Worm (Caenorhabditis elegans) whole organism, L2 larva: ENCODE data around the gene F35D11.1.

ENCODE experiments used
- R02D3.7 ChIP-seq: fragments of 150-350 bp; optimal IDR thresholded peaks from 2 replicates; lab custom pipeline; 2014; ENCODE audit warnings: missing biosample characterization, missing genetic modification characterization
- Y55F3AM.14 ChIP-seq: fragments of 200-800 bp; sonication (Bioruptor generic); optimal IDR thresholded peaks from 2 replicates; lab custom pipeline; 2018; ENCODE audit warnings: mild to moderate bottlenecking, missing genetic modification characterization, missing compliant biosample characterization
- ZK546.5 ChIP-seq: sonication (generic microtip); optimal IDR thresholded peaks from 2 replicates; lab custom pipeline; 2017; ENCODE audit warnings: missing biosample characterization, missing genetic modification characterization
- alr-1 ChIP-seq: fragments of 150-350 bp; optimal IDR thresholded peaks from 2 replicates; lab custom pipeline; 2014; ENCODE audit warnings: missing biosample characterization, missing genetic modification characterization
- ceh-16 ChIP-seq: fragments of 150-350 bp; optimal IDR thresholded peaks from 2 replicates; lab custom pipeline; 2014; ENCODE audit warnings: missing biosample characterization, missing genetic modification characterization
- elt-1 ChIP-seq: fragments of 150-350 bp; optimal IDR thresholded peaks from 2 replicates; lab custom pipeline; 2014; ENCODE audit warnings: missing biosample characterization, missing genetic modification characterization
- fos-1 ChIP-seq: fragments of 150-350 bp; optimal IDR thresholded peaks from 2 replicates; lab custom pipeline; 2014; ENCODE audit warnings: missing biosample characterization, missing genetic modification characterization
- gmeb-1 ChIP-seq: fragments of 150-350 bp; optimal IDR thresholded peaks from 2 replicates; lab custom pipeline; 2014; ENCODE audit warnings: missing biosample characterization, missing genetic modification characterization
- lin-13 ChIP-seq: fragments of 150-350 bp; optimal IDR thresholded peaks from 2 replicates; lab custom pipeline; 2014; ENCODE audit warnings: missing biosample characterization, missing genetic modification reagents, missing genetic modification characterization
- lin-39 ChIP-seq: fragments of 150-350 bp; optimal IDR thresholded peaks from 2 replicates; lab custom pipeline; 2014; ENCODE audit warnings: missing biosample characterization, missing genetic modification reagents, missing genetic modification characterization
- mab-5 ChIP-seq: fragments of 150-350 bp; optimal IDR thresholded peaks from 2 replicates; lab custom pipeline; 2014; ENCODE audit warnings: missing biosample characterization, missing genetic modification characterization
- mbf-1 ChIP-seq: sonication (generic microtip); optimal IDR thresholded peaks from 2 replicates; lab custom pipeline; 2017; ENCODE audit warnings: missing biosample characterization, missing genetic modification characterization
- mdl-1 ChIP-seq, 2 experiments: fragments of 150-350 bp in 1 of 2; sonication (generic microtip) in 1 of 2; optimal IDR thresholded peaks; 2 replicates each; lab custom pipeline; 2017; ENCODE audit warnings: missing biosample characterization in 2 of 2, missing genetic modification characterization in 2 of 2
- nhr-10 ChIP-seq: sonication (generic microtip); optimal IDR thresholded peaks from 2 replicates; lab custom pipeline; 2017; ENCODE audit warnings: missing biosample characterization, missing genetic modification characterization
- nhr-11 ChIP-seq: fragments of 150-350 bp; optimal IDR thresholded peaks from 2 replicates; lab custom pipeline; 2014; ENCODE audit warnings: missing biosample characterization, missing genetic modification characterization
- nhr-129 ChIP-seq: fragments of 150-350 bp; optimal IDR thresholded peaks from 2 replicates; lab custom pipeline; 2014; ENCODE audit warnings: missing biosample characterization, missing genetic modification characterization
- nhr-21 ChIP-seq: fragments of 150-350 bp; optimal IDR thresholded peaks from 2 replicates; lab custom pipeline; 2014; ENCODE audit warnings: missing biosample characterization, missing genetic modification characterization
- nhr-6 ChIP-seq: fragments of 150-350 bp; optimal IDR thresholded peaks from 2 replicates; lab custom pipeline; 2014; ENCODE audit warnings: missing biosample characterization, missing genetic modification characterization
- nhr-77 ChIP-seq: fragments of 150-350 bp; optimal IDR thresholded peaks from 2 replicates; lab custom pipeline; 2014; ENCODE audit warnings: missing biosample characterization, missing genetic modification characterization
- sma-9 ChIP-seq, 2 experiments: fragments of 150-350 bp in 1 of 2; sonication (generic microtip) in 1 of 2; optimal IDR thresholded peaks; 2 replicates each; lab custom pipeline; 2014 to 2016; ENCODE audit warnings: missing genetic modification characterization in 2 of 2, mild to moderate bottlenecking in 1 of 2, missing biosample characterization in 1 of 2, missing compliant biosample characterization in 1 of 2, missing genetic modification reagents in 1 of 2, moderate library complexity in 1 of 2
- snpc-4 ChIP-seq: fragments of 150-350 bp; optimal IDR thresholded peaks from 2 replicates; lab custom pipeline; 2014; ENCODE audit warnings: missing biosample characterization, missing genetic modification characterization
- unc-62 ChIP-seq: fragments of 150-350 bp; optimal IDR thresholded peaks from 2 replicates; lab custom pipeline; 2014; ENCODE audit warnings: missing biosample characterization, missing genetic modification reagents, missing genetic modification characterization
- zag-1 ChIP-seq: fragments of 150-350 bp; optimal IDR thresholded peaks from 2 replicates; lab custom pipeline; 2014; ENCODE audit warnings: missing biosample characterization, missing genetic modification characterization
- ztf-1 ChIP-seq: fragments of 200-800 bp; sonication (Bioruptor generic); conservative IDR thresholded peaks from 2 replicates; pipeline ENCODE4 v1.3.6; 2022; ENCODE audit warnings: missing genetic modification characterization, missing compliant biosample characterization
- ztf-4 ChIP-seq: fragments of 150-350 bp; optimal IDR thresholded peaks from 2 replicates; lab custom pipeline; 2014; ENCODE audit warnings: missing biosample characterization, missing genetic modification characterization

Gene F35D11.1

DNA sequence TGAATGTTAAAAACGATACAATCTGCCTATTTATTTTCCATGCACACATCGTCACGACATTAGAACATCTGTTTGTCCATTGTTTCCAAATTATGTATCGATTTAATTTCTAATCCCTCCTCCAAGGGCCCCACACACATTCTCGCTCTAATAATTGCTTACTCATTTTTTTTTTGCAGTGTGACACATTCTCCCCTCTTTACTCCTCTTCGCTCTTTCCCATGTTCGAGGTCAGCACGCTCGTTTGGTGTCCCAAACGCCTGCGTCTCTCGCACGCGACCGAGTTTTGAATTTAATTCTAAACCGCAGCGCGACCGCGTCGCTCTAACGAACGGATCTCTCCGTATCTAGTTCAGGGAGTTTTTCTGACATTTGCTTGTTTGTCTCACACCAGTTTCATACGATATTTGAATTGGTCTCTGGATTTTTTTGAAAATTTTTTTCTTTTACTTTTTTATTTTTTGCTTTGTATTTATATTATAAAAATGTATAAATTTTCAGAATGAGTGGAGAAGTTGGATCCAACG, 45.9 kb downstream of the F35D11.1 start, which contains the start of the genes clec-140 and hmg-11 (continued):
- TF ChIP-seq alr-1 (tag; lab: Kevin White, UChicago): no peak

DNA sequence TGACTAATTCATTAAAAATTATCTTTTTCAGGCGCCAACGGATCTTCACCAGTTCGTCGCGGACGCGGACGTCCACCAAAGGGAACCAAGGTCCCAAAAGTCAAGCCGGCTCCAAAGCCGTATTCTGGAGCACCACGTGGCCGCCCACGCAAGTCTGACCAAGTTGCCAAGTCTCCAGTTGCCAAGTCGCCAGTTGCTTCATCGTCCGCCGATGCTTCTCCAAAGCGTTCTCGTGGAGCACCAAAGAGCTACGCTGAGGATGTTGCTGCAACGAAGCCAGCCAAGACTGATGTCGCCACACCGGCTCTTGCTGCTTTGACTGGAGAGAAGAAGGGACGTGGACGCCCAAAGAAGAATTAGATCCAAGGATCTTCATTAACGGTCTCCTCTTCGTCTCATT, 46.5 kb downstream of the F35D11.1 start:
- no peak for TF ChIP-seq mbf-1 (tag; lab: Kevin White, UChicago)
- TF ChIP-seq elt-1 (tag; lab: Kevin White, UChicago): no peak
- TF ChIP-seq R02D3.7 (tag; lab: Kevin White, UChicago): no peak
- TF ChIP-seq zag-1: no peak
- no peak for TF ChIP-seq nhr-10 (tag; lab: Kevin White, UChicago)
- no peak for TF ChIP-seq nhr-21 (tag; lab: Kevin White, UChicago)
- no peak for TF ChIP-seq nhr-6 (tag; lab: Kevin White, UChicago)
- no peak for TF ChIP-seq mdl-1 (tag; optimal IDR thresholded peaks at IDR 0.05; lab: Kevin White, UChicago)
- TF ChIP-seq, all 48 proteins: peak for 0

DNA sequence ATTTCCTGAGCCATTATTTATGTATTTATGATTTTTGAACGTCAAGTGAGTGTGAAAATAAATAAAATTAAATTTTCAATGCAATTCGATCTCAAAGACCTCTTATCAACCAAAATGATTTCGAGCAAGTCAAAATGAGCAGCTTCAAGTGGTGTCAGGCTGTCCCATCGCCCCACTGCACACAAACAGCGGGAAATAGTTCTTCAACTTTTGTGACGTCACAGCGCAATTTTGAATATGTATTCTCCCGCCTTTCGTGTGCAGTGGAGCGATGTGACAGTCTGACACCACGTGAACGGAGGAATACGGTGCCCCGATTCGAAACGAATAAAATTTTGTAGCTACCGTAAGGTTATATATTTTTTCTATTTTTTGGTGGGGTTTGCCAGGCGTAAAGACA, 47.0 kb downstream of the F35D11.1 start:
- TF ChIP-seq elt-1 (tag; lab: Kevin White, UChicago) (no peak), ZK546.5 (no peak), snpc-4 (tag; lab: Kevin White, UChicago) (no peak), lin-13 (no peak), alr-1 (tag; lab: Kevin White, UChicago) (no peak), unc-62 (GFP tag; lab: Kevin White, UChicago) (no peak), ztf-4 (tag; lab: Kevin White, UChicago) (no peak), lin-39 (tag; lab: Kevin White, UChicago) (no peak)

DNA sequence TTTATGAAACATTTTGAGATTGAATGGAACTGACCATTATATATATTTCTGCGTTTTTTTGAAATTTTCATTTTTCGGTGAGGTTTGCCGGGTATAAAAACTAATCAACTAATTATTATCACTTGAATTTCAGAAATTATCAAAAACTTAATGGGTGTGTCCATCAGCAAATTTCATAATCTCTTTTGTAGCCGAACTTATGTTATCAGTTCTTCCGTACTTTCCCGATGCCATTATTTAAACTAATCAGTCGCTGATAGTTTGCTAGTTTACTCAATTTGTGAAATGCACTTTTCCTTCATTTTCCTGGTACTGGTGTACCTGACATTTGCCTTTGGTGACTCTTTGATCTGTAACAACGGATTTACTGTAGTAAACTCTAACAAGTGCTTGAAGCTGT, 47.5 kb downstream of the F35D11.1 start:
- no peak for TF ChIP-seq ztf-1 (GFP tag; lab: Robert Waterston, UW)
- no peak for TF ChIP-seq nhr-77 (tag; lab: Kevin White, UChicago)
- no peak for TF ChIP-seq lin-13
- no peak for TF ChIP-seq gmeb-1
- peak; percentile 96 for TF ChIP-seq fos-1
- no peak for TF ChIP-seq ZK546.5
- no peak for TF ChIP-seq nhr-11
- TF ChIP-seq sma-9 (GFP tag; optimal IDR thresholded peaks at IDR 0.05; lab: Kevin White, UChicago): peak; percentile 77
- no peak for TF ChIP-seq sma-9 (tag; optimal IDR thresholded peaks at IDR 0.05; lab: Kevin White, UChicago)
- no peak for TF ChIP-seq Y55F3AM.14 (GFP tag; lab: Kevin White, UChicago)

DNA sequence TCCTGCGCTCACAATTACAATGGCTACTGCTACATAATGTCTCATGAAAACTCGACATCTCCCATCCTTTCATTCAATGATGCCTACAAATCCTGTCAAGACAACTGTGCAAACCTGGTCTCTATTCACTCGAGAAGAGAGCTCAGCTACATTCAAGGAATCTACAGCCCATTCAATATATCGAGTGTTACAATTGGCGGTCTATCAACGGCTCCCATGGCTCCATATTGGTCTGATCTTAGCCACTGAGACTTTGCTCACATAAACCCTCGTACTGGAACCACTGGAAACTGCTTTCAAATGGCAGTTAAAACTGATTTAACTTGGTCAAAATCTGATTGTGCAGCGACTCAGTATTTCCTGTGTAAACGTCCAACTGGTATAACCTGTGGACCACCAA, 48.8 kb downstream of the F35D11.1 start, which contains the start of gene T05A7.3:
T05A7.3 (plus strand) TSS at position 301 of the 400 bp plus-strand sequence.
- no peak for TF ChIP-seq ceh-16 (tag; lab: Kevin White, UChicago)
- no peak for TF ChIP-seq mab-5 (tag; lab: Kevin White, UChicago)
- TF ChIP-seq nhr-11: no peak

DNA sequence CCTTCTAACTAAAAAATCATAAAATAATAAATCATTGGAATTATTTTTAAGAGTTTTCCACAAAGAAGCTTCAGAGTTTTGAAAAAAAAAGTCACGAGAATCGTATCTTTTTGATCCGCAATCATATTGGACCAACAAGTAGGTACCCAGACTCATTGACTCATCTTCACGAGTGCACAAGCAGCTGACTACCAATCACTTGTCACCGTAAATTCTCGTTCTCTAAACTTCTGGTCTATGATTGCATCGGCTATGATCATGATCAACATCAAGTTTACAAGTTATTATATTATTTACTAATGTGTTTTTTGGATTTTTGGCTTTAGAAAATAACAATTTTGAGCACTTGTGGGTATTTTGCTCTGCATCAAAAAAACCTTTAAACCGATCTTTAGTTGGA, 49.5 kb downstream of the F35D11.1 start:
- TF ChIP-seq nhr-129 (tag; lab: Kevin White, UChicago) (peak; percentile 39), lin-39 (tag; lab: Kevin White, UChicago) (no peak)
